Fruit fly (Drosophila melanogaster): ENCODE data around the gene CG33689.
A peak's percentile ranks its signal among the peaks of the same experiment; 100 is the strongest.

The CG33689 gene

dm6 chr3L:16160073-16160398, 40.0 kb upstream of the CG33689 start (continued):
- TF ChIP-seq CG3407 (GFP tag; optimal IDR thresholded peaks at IDR 0.05) = no peak
- no peak for TF ChIP-seq CG34376 (GFP tag; optimal IDR thresholded peaks at IDR 0.05)
- TF ChIP-seq CG3281 (GFP tag; optimal IDR thresholded peaks at IDR 0.05) = peak; percentile 52
- TF ChIP-seq CG34422 (GFP tag; IDR thresholded peaks at IDR 0.05) = no peak
- peak; percentile 33 for TF ChIP-seq fd3F (GFP tag; optimal IDR thresholded peaks at IDR 0.05)
- TF ChIP-seq lmd (GFP tag; IDR thresholded peaks at IDR 0.05) = no peak
- TF ChIP-seq sens (GFP tag) = peak; percentile 65
- TF ChIP-seq E2f2 (GFP tag; IDR thresholded peaks at IDR 0.05) = no peak
- no peak for TF ChIP-seq CG10565 (GFP tag; optimal IDR thresholded peaks at IDR 0.05)
- no peak for TF ChIP-seq jing (GFP tag; optimal IDR thresholded peaks at IDR 0.05)
- peak; percentile 29 for TF ChIP-seq tio (GFP tag; optimal IDR thresholded peaks at IDR 0.05)
- TF ChIP-seq CG7357 (GFP tag; IDR thresholded peaks at IDR 0.05) = no peak
- no peak for TF ChIP-seq dmrt11E (tag; optimal IDR thresholded peaks at IDR 0.05)
- TF ChIP-seq Myb (GFP tag; optimal IDR thresholded peaks at IDR 0.05) = no peak
- no peak for TF ChIP-seq gcm (GFP tag; optimal IDR thresholded peaks at IDR 0.05)
- TF ChIP-seq CG14441 (GFP tag; IDR thresholded peaks at IDR 0.05) = no peak
- peak in 1 of 2 experiments; percentile 3 for TF ChIP-seq dpn (GFP tag; optimal IDR thresholded peaks at IDR 0.05)
- TF ChIP-seq CG11696 (GFP tag; IDR thresholded peaks at IDR 0.05) = no peak
- no peak for TF ChIP-seq vfl (GFP tag; optimal IDR thresholded peaks at IDR 0.05)
- TF ChIP-seq cg (GFP tag; optimal IDR thresholded peaks at IDR 0.05) = no peak
- no peak for TF ChIP-seq yki (optimal IDR thresholded peaks at IDR 0.05)
- no peak for TF ChIP-seq CG11456 (GFP tag; IDR thresholded peaks at IDR 0.05)
- no peak for TF ChIP-seq Dbx (GFP tag; IDR thresholded peaks at IDR 0.05)
- no peak for TF ChIP-seq Abd-B (GFP tag; optimal IDR thresholded peaks at IDR 0.05)
- TF ChIP-seq CG14710 (tag; optimal IDR thresholded peaks at IDR 0.05) = no peak
- TF ChIP-seq her (GFP tag; optimal IDR thresholded peaks at IDR 0.05) = no peak
- no peak for TF ChIP-seq Bdp1 (GFP tag; optimal IDR thresholded peaks at IDR 0.05)
- TF ChIP-seq Usf (GFP tag; optimal IDR thresholded peaks at IDR 0.05) = no peak
- TF ChIP-seq jigr1 (GFP tag; IDR thresholded peaks at IDR 0.05) = no peak
- TF ChIP-seq Stat92E (GFP tag; optimal IDR thresholded peaks at IDR 0.05) = peak in 1 of 3 experiments; percentile 29
- TF ChIP-seq CG2199 (GFP tag; IDR thresholded peaks at IDR 0.05) = no peak
- no peak for TF ChIP-seq CG11723 (GFP tag; optimal IDR thresholded peaks at IDR 0.05)
- no peak for TF ChIP-seq Antp (GFP tag; optimal IDR thresholded peaks at IDR 0.05)
- no peak for TF ChIP-seq oc (tag; optimal IDR thresholded peaks at IDR 0.05)
- TF ChIP-seq CG16815 (GFP tag; optimal IDR thresholded peaks at IDR 0.05) = no peak
- TF ChIP-seq CG17361 (GFP tag; IDR thresholded peaks at IDR 0.05) = no peak
- no peak for TF ChIP-seq grn (GFP tag; optimal IDR thresholded peaks at IDR 0.05)
- TF ChIP-seq dysf (GFP tag; IDR thresholded peaks at IDR 0.05) = no peak
- TF ChIP-seq lilli (GFP tag; optimal IDR thresholded peaks at IDR 0.05) = peak; percentile 16
- TF ChIP-seq Gsc (GFP tag; IDR thresholded peaks at IDR 0.05) = no peak
- peak; percentile 11 for TF ChIP-seq CG10274 (GFP tag; optimal IDR thresholded peaks at IDR 0.05)
- TF ChIP-seq nmo (GFP tag; optimal IDR thresholded peaks at IDR 0.05) = no peak
- TF ChIP-seq CG8290 (GFP tag; optimal IDR thresholded peaks at IDR 0.05) = no peak
- TF ChIP-seq CG8290 (tag; optimal IDR thresholded peaks at IDR 0.05) = peak in 1 of 2 experiments; percentile 16
- no peak for TF ChIP-seq abd-A (tag; optimal IDR thresholded peaks at IDR 0.05)
- peak; percentile 64 for TF ChIP-seq Hmr (GFP tag; optimal IDR thresholded peaks at IDR 0.05)
- TF ChIP-seq HHEX (GFP tag; optimal IDR thresholded peaks at IDR 0.05) = no peak
- no peak for TF ChIP-seq Sox102F (GFP tag; optimal IDR thresholded peaks at IDR 0.05)
- no peak for TF ChIP-seq Nf-YA (GFP tag; IDR thresholded peaks at IDR 0.05)
- no peak for TF ChIP-seq ara (GFP tag; IDR thresholded peaks at IDR 0.05)
- TF ChIP-seq grau (tag; optimal IDR thresholded peaks at IDR 0.05) = peak; percentile 55
- TF ChIP-seq CG9727 (GFP tag; optimal IDR thresholded peaks at IDR 0.05) = no peak
- no peak for TF ChIP-seq CG10543 (GFP tag; optimal IDR thresholded peaks at IDR 0.05)
